Worm (Caenorhabditis elegans) whole organism, late embryonic: ENCODE results near the gene tag-307.
A peak's percentile ranks its signal among the peaks of the same experiment; 100 is the strongest.

ENCODE experiments used
- C08G9.2 ChIP-seq: sonication (generic microtip); optimal IDR thresholded peaks from 2 replicates; lab custom pipeline; 2016; ENCODE audit warnings: mild to moderate bottlenecking, missing genetic modification characterization, moderate library complexity, missing compliant biosample characterization
- C38D4.7 ChIP-seq: fragments of 200-800 bp; sonication (Bioruptor generic); optimal IDR thresholded peaks from 2 replicates; lab custom pipeline; 2018; ENCODE audit warnings: mild to moderate bottlenecking, missing genetic modification characterization, moderate library complexity, missing compliant biosample characterization
- K02D7.2 ChIP-seq: sonication (generic microtip); optimal IDR thresholded peaks from 2 replicates; lab custom pipeline; 2017; ENCODE audit warnings: mild to moderate bottlenecking, missing genetic modification characterization, missing compliant biosample characterization
- T23F11.4 ChIP-seq: fragments of 200-800 bp; sonication (Bioruptor generic); optimal IDR thresholded peaks from 2 replicates; lab custom pipeline; 2018; ENCODE audit warnings: mild to moderate bottlenecking, missing genetic modification characterization, missing compliant biosample characterization
- Y22D7AL.16 ChIP-seq: sonication (generic microtip); optimal IDR thresholded peaks from 2 replicates; lab custom pipeline; 2016; ENCODE audit warnings: missing genetic modification characterization, missing compliant biosample characterization
- ceh-22 ChIP-seq: sonication (generic microtip); optimal IDR thresholded peaks from 2 replicates; lab custom pipeline; 2017; ENCODE audit warnings: missing biosample characterization, missing genetic modification characterization
- ceh-30 ChIP-seq: fragments of 150-350 bp; optimal IDR thresholded peaks from 2 replicates; lab custom pipeline; 2014; ENCODE audit warnings: missing biosample characterization, missing genetic modification characterization
- ceh-9 ChIP-seq: sonication (generic microtip); optimal IDR thresholded peaks from 2 replicates; lab custom pipeline; 2016; ENCODE audit warnings: mild to moderate bottlenecking, missing genetic modification characterization, inconsistent platforms, missing compliant biosample characterization
- che-1 ChIP-seq: sonication (generic microtip); optimal IDR thresholded peaks from 2 replicates; lab custom pipeline; 2016; ENCODE audit warnings: mild to moderate bottlenecking, missing genetic modification characterization, missing compliant biosample characterization
- dve-1 ChIP-seq: sonication (generic microtip); optimal IDR thresholded peaks from 2 replicates; lab custom pipeline; 2017; ENCODE audit warnings: antibody characterized with exemption, mild to moderate bottlenecking, missing genetic modification characterization, missing compliant biosample characterization
- ets-4 ChIP-seq: sonication (generic microtip); optimal IDR thresholded peaks from 2 replicates; lab custom pipeline; 2016; ENCODE audit warnings: missing genetic modification characterization, missing compliant biosample characterization
- eyg-1 ChIP-seq: sonication (generic microtip); optimal IDR thresholded peaks from 2 replicates; lab custom pipeline; 2016; ENCODE audit warnings: missing genotype, missing genetic modification characterization, missing compliant biosample characterization
- fax-1 ChIP-seq: sonication (generic microtip); optimal IDR thresholded peaks from 2 replicates; lab custom pipeline; 2016; ENCODE audit warnings: missing genotype, missing genetic modification characterization, missing compliant biosample characterization
- fkh-10 ChIP-seq: fragments of 150-350 bp; optimal IDR thresholded peaks from 2 replicates; lab custom pipeline; 2014; ENCODE audit warnings: missing biosample characterization, missing genetic modification reagents, missing genetic modification characterization
- gmeb-2 ChIP-seq: sonication (generic microtip); optimal IDR thresholded peaks from 2 replicates; lab custom pipeline; 2016; ENCODE audit warnings: missing genetic modification characterization, inconsistent platforms, missing compliant biosample characterization
- hlh-6 ChIP-seq: sonication (generic microtip); optimal IDR thresholded peaks from 2 replicates; lab custom pipeline; 2016; ENCODE audit warnings: missing genotype, missing genetic modification characterization, missing compliant biosample characterization
- madf-2 ChIP-seq: sonication (generic microtip); optimal IDR thresholded peaks from 2 replicates; lab custom pipeline; 2017; ENCODE audit warnings: missing genetic modification characterization, missing compliant biosample characterization
- mec-3 ChIP-seq: sonication (generic microtip); optimal IDR thresholded peaks from 2 replicates; lab custom pipeline; 2016; ENCODE audit warnings: borderline replicate concordance, missing genetic modification characterization, missing compliant biosample characterization
- nfya-1 ChIP-seq: sonication (generic microtip); optimal IDR thresholded peaks from 2 replicates; lab custom pipeline; 2017; ENCODE audit warnings: missing genetic modification characterization, mild to moderate bottlenecking, missing compliant biosample characterization, antibody characterized with exemption, moderate library complexity
- nhr-232 ChIP-seq: sonication (generic microtip); optimal IDR thresholded peaks from 2 replicates; lab custom pipeline; 2016; ENCODE audit warnings: missing genetic modification characterization, missing compliant biosample characterization
- npax-4 ChIP-seq: sonication (generic microtip); optimal IDR thresholded peaks from 2 replicates; lab custom pipeline; 2016; ENCODE audit warnings: missing genetic modification characterization, missing compliant biosample characterization
- odd-2 ChIP-seq: sonication (generic microtip); optimal IDR thresholded peaks from 2 replicates; lab custom pipeline; 2017; ENCODE audit warnings: antibody characterized with exemption, mild to moderate bottlenecking, missing genetic modification characterization, missing compliant biosample characterization
- pat-9 ChIP-seq: fragments of 200-800 bp; sonication (Bioruptor generic); optimal IDR thresholded peaks from 2 replicates; lab custom pipeline; 2018; ENCODE audit warnings: mild to moderate bottlenecking, missing genetic modification characterization, moderate library complexity, missing compliant biosample characterization
- pax-1 ChIP-seq: fragments of 150-350 bp; optimal IDR thresholded peaks from 2 replicates; lab custom pipeline; 2014; ENCODE audit warnings: missing biosample characterization, missing genetic modification characterization
- pha-2 ChIP-seq: sonication (generic microtip); optimal IDR thresholded peaks from 2 replicates; lab custom pipeline; 2017; ENCODE audit warnings: mild to moderate bottlenecking, missing genetic modification characterization, missing compliant biosample characterization
- pha-4 ChIP-seq: fragments of 150-350 bp; optimal IDR thresholded peaks from 2 replicates; lab custom pipeline; 2018; ENCODE audit warnings: missing biosample characterization, missing genetic modification reagents, missing genetic modification characterization
- pqm-1 ChIP-seq: sonication (generic microtip); optimal IDR thresholded peaks from 2 replicates; lab custom pipeline; 2016; ENCODE audit warnings: missing genetic modification characterization, missing compliant biosample characterization
- pros-1 ChIP-seq: fragments of 150-350 bp; optimal IDR thresholded peaks from 2 replicates; lab custom pipeline; 2014; ENCODE audit warnings: missing biosample characterization, missing genetic modification reagents, missing genetic modification characterization
- sox-4 ChIP-seq: sonication (generic microtip); optimal IDR thresholded peaks from 2 replicates; lab custom pipeline; 2017; ENCODE audit warnings: mild to moderate bottlenecking, missing genetic modification characterization, inconsistent platforms, missing compliant biosample characterization
- unc-42 ChIP-seq: sonication (generic microtip); optimal IDR thresholded peaks from 2 replicates; lab custom pipeline; 2016; ENCODE audit warnings: missing genotype, missing genetic modification characterization, missing compliant biosample characterization
- unc-55 ChIP-seq: sonication (generic microtip); optimal IDR thresholded peaks from 2 replicates; lab custom pipeline; 2017; ENCODE audit warnings: missing biosample characterization, missing genetic modification reagents, missing genetic modification characterization
- zip-5 ChIP-seq: sonication (generic microtip); optimal IDR thresholded peaks from 2 replicates; lab custom pipeline; 2016; ENCODE audit warnings: missing genetic modification characterization, missing compliant biosample characterization
- ztf-16 ChIP-seq: sonication (generic microtip); optimal IDR thresholded peaks from 2 replicates; lab custom pipeline; 2017; ENCODE audit warnings: missing genetic modification characterization, missing compliant biosample characterization

The tag-307 gene

DNA sequence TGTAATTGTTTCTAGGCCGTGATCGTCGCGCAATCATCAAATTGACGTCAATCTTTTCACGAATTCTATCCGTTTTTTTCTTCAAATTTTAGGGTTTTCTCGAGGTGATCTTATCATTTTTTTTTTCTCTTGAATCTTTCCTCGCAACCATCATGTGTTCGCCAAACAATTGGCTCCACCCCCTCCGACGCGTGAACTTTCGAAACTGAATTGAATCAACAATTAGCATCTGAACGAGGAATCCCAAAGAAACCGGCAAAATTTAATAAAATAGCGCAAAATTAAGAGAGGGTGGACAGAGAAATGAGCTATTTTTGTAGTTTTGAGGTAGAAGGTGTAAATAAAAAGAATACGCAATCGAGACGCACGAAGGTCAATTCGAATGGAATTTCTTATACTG is 15.7 kb upstream of the tag-307 start:
- TF ChIP-seq unc-55 (no peak), madf-2 (tag; lab: Kevin White, UChicago) (no peak), mec-3 (tag; lab: Kevin White, UChicago) (no peak), che-1 (tag; lab: Kevin White, UChicago) (no peak), ceh-30 (tag; lab: Kevin White, UChicago) (no peak), C38D4.7 (GFP tag; lab: Kevin White, UChicago) (no peak), T23F11.4 (GFP tag; lab: Kevin White, UChicago) (no peak), hlh-6 (tag; lab: Kevin White, UChicago) (no peak), eyg-1 (tag; lab: Kevin White, UChicago) (no peak), pros-1 (tag; lab: Kevin White, UChicago) (no peak), nfya-1 (tag; lab: Kevin White, UChicago) (no peak), pha-4 (tag; lab: Kevin White, UChicago) (no peak), ceh-22 (tag; lab: Kevin White, UChicago) (no peak), pha-2 (tag; lab: Kevin White, UChicago) (no peak), dve-1 (tag; lab: Kevin White, UChicago) (no peak), nhr-232 (tag; lab: Kevin White, UChicago) (no peak), npax-4 (tag; lab: Kevin White, UChicago) (no peak)
- TF ChIP-seq, all 69 proteins: peak for 0

DNA sequence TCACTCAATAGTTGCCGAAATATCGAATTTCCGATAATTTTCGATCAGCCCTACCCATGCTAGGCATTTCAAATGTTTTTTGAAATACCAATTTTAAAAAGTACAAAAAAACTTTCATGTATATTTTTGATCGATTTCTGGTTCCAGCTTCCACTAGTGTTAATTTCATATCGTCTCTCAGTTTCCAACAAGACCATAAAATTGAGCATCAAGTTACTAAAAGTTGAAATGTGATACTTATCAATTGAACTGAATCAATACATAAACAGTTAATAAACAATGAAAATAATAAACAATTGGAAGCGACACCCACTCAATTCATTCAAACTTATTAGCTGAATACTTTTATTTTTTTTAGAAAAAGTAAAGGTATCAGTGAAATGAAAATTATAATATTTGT is 9.1 kb upstream of the tag-307 start, which contains the start of gene cup-4:
Gene cup-4 (plus strand): TSS at position 301 of the 400 bp plus-strand sequence.
- TF ChIP-seq ceh-30 (tag; lab: Kevin White, UChicago) = no peak
- no peak for TF ChIP-seq pros-1 (tag; lab: Kevin White, UChicago)
- no peak for TF ChIP-seq pat-9 (tag; lab: Kevin White, UChicago)
- no peak for TF ChIP-seq pax-1 (tag; lab: Kevin White, UChicago)
- no peak for TF ChIP-seq Y22D7AL.16 (tag; lab: Kevin White, UChicago)
- no peak for TF ChIP-seq ceh-9 (tag; lab: Kevin White, UChicago)
- TF ChIP-seq K02D7.2 (tag; lab: Kevin White, UChicago) = no peak
- no peak for TF ChIP-seq ets-4 (tag; lab: Kevin White, UChicago)
- no peak for TF ChIP-seq pha-2 (tag; lab: Kevin White, UChicago)
- TF ChIP-seq madf-2 (tag; lab: Kevin White, UChicago) = no peak
- TF ChIP-seq unc-55 = no peak
- TF ChIP-seq fax-1 (tag; lab: Kevin White, UChicago) = no peak
- TF ChIP-seq pqm-1 (tag; lab: Kevin White, UChicago) = no peak
- TF ChIP-seq dve-1 (tag; lab: Kevin White, UChicago) = no peak

- TF ChIP-seq C08G9.2 (no peak), pha-2 (tag; lab: Kevin White, UChicago) (no peak), Y22D7AL.16 (tag; lab: Kevin White, UChicago) (no peak), ztf-16 (no peak), ceh-22 (tag; lab: Kevin White, UChicago) (no peak), odd-2 (tag; lab: Kevin White, UChicago) (no peak), zip-5 (tag; lab: Kevin White, UChicago) (no peak), sox-4 (tag; lab: Kevin White, UChicago) (no peak), gmeb-2 (tag; lab: Kevin White, UChicago) (no peak), fkh-10 (GFP tag; lab: Kevin White, UChicago) (no peak), pros-1 (tag; lab: Kevin White, UChicago) (no peak)
- TF ChIP-seq, all 69 proteins: peak for 0
Measured at ce11 chrIII:7865238-7865761, 8.3 kb upstream of the tag-307 start, which contains the start of gene slc-17.3. Gene slc-17.3 (minus strand): TSS chrIII:7865288.

DNA sequence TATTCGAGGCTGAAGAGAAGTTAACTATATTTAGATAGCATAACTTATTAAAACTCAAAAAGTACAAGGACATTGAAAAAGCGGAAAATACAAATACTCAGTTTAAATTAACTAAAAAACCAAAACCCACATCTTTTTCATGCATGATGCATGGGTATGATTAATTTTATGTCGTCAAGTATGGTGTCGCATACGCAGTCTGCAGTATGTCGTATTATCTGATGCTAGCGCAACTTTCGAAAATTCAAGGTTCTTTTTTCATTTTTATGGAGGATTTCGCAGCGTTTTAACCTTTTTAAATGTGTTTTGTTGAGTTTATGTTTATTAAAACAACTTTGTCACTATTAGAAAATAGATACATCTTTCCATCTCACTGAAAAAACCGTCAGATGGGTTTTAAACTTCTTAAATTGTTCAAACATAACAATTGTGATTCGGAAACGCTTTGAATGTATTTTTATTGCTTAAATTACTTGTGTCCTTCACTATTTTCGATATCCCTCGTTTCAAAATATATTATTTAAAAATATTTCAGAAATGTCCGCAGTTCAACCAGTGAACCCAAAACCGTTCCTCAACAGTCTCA is 4.6 kb upstream of the tag-307 start, which contains the start of gene snr-5:
Gene snr-5 (plus strand): TSS at position 536 of the 586 bp plus-strand sequence.
- no peak for TF ChIP-seq zip-5 (tag; lab: Kevin White, UChicago)
- peak; percentile 11 for TF ChIP-seq unc-42 (tag; lab: Kevin White, UChicago)
